Worm (Caenorhabditis elegans) whole organism, L4 larva: Measurements from ENCODE around the gene T16G1.7.

Source experiments
- D1046.2 ChIP-seq: fragments of 200-800 bp; sonication (Bioruptor generic); IDR thresholded peaks from 2 replicates; pipeline ENCODE4 v1.3.6; 2022; ENCODE audit warnings: missing genetic modification characterization, missing compliant biosample characterization
- F10B5.3 ChIP-seq: sonication (generic microtip); optimal IDR thresholded peaks from 2 replicates; lab custom pipeline; 2016; ENCODE audit warnings: mild to moderate bottlenecking, missing genetic modification characterization, missing compliant biosample characterization
- R02D3.7 ChIP-seq: fragments of 150-350 bp; sonication (generic microtip); optimal IDR thresholded peaks from 3 replicates; lab custom pipeline; 2014; ENCODE audit warnings: missing biosample characterization, missing genetic modification characterization
- T20F7.1 ChIP-seq: fragments of 200-800 bp; sonication (Bioruptor generic); optimal IDR thresholded peaks from 2 replicates; lab custom pipeline; 2018; ENCODE audit warnings: mild to moderate bottlenecking, missing genetic modification characterization, missing compliant biosample characterization
- Y105C5A.15 ChIP-seq: fragments of 200-800 bp; sonication (Bioruptor generic); IDR thresholded peaks from 2 replicates; pipeline ENCODE4 v1.3.6; 2022; ENCODE audit warnings: missing genetic modification characterization, missing compliant biosample characterization
- aha-1 ChIP-seq: fragments of 150-350 bp; peaks from one replicate; lab custom pipeline; 2014; ENCODE audit warnings: missing biosample characterization, missing genetic modification characterization
- attf-4 ChIP-seq: sonication (generic microtip); optimal IDR thresholded peaks from 3 replicates; lab custom pipeline; 2017; ENCODE audit warnings: missing biosample characterization, missing genetic modification characterization
- ctbp-1 ChIP-seq: fragments of 200-800 bp; sonication (Bioruptor generic); IDR thresholded peaks from 2 replicates; pipeline ENCODE4 v1.3.6; 2022; ENCODE audit warnings: missing genetic modification reagents, missing genetic modification characterization, missing compliant biosample characterization
- daf-16 ChIP-seq, 3 experiments: sonication (generic microtip); optimal IDR thresholded peaks; 2 replicates each; lab custom pipeline; 2016 to 2017; ENCODE audit warnings: missing genetic modification characterization in 3 of 3, missing genetic modification reagents in 3 of 3, mild to moderate bottlenecking in 2 of 3, missing compliant biosample characterization in 2 of 3, missing biosample characterization in 1 of 3, moderate library complexity in 1 of 3
- dmd-9 ChIP-seq: fragments of 200-800 bp; sonication (Bioruptor generic); IDR thresholded peaks from 2 replicates; pipeline ENCODE4 v1.3.6; 2022; ENCODE audit warnings: missing genetic modification reagents, missing genetic modification characterization, missing compliant biosample characterization
- fkh-10 ChIP-seq: fragments of 150-350 bp; optimal IDR thresholded peaks from 2 replicates; lab custom pipeline; 2014; ENCODE audit warnings: missing biosample characterization, missing genetic modification reagents, missing genetic modification characterization
- hif-1 ChIP-seq, 2 experiments: sonication (generic microtip); optimal IDR thresholded peaks; 2 replicates each; lab custom pipeline; 2016 to 2017; ENCODE audit warnings: missing compliant biosample characterization in 2 of 2, missing genetic modification characterization in 2 of 2, missing genetic modification reagents in 2 of 2, missing genotype in 2 of 2, mild to moderate bottlenecking in 1 of 2
- hlh-11 ChIP-seq: fragments of 200-800 bp; sonication (Bioruptor generic); optimal IDR thresholded peaks from 2 replicates; lab custom pipeline; 2018; ENCODE audit warnings: mild to moderate bottlenecking, missing genetic modification characterization, missing compliant biosample characterization
- hlh-30 ChIP-seq: sonication (generic microtip); optimal IDR thresholded peaks from 2 replicates; lab custom pipeline; 2017; ENCODE audit warnings: antibody characterized with exemption, mild to moderate bottlenecking, missing genetic modification characterization, missing compliant biosample characterization; ENCODE audit not compliant: insufficient read depth
- jun-1 ChIP-seq: fragments of 150-350 bp; optimal IDR thresholded peaks from 2 replicates; lab custom pipeline; 2014; ENCODE audit warnings: missing biosample characterization, missing genetic modification reagents, missing genetic modification characterization
- lin-38 ChIP-seq: fragments of 200-800 bp; sonication (Bioruptor generic); IDR thresholded peaks from 2 replicates; pipeline ENCODE4 v1.3.6; 2022; ENCODE audit warnings: missing genetic modification reagents, missing genetic modification characterization, missing compliant biosample characterization
- lin-39 ChIP-seq: fragments of 150-350 bp; optimal IDR thresholded peaks from 2 replicates; lab custom pipeline; 2014; ENCODE audit warnings: missing biosample characterization, missing genetic modification reagents, missing genetic modification characterization
- lsy-2 ChIP-seq, 2 experiments: fragments of 150-350 bp in 1 of 2; sonication (generic microtip) in 1 of 2; optimal IDR thresholded peaks; 2 replicates each; lab custom pipeline; 2014 to 2017; ENCODE audit warnings: missing biosample characterization in 2 of 2, missing genetic modification characterization in 2 of 2
- madf-9 ChIP-seq: fragments of 200-800 bp; sonication (Bioruptor generic); conservative IDR thresholded peaks from 2 replicates; pipeline ENCODE4 v1.3.6; 2022; ENCODE audit warnings: missing genetic modification reagents, missing genetic modification characterization, missing compliant biosample characterization
- mdl-1 ChIP-seq, 2 experiments: fragments of 150-350 bp in 1 of 2; sonication (generic microtip) in 1 of 2; optimal IDR thresholded peaks; 2 replicates each; lab custom pipeline; 2014 to 2017; ENCODE audit warnings: missing biosample characterization in 2 of 2, missing genetic modification characterization in 2 of 2
- mep-1 ChIP-seq: fragments of 150-350 bp; sonication (generic microtip); optimal IDR thresholded peaks from 3 replicates; lab custom pipeline; 2014; ENCODE audit warnings: missing biosample characterization, missing genetic modification characterization
- mxl-2 ChIP-seq: fragments of 200-800 bp; sonication (Bioruptor generic); conservative IDR thresholded peaks from 2 replicates; pipeline ENCODE4 v1.3.6; 2022; ENCODE audit warnings: missing genetic modification reagents, missing genetic modification characterization, missing compliant biosample characterization
- nhr-10 ChIP-seq: fragments of 150-350 bp; optimal IDR thresholded peaks from 2 replicates; lab custom pipeline; 2014; ENCODE audit warnings: missing biosample characterization, missing genetic modification characterization
- nhr-28 ChIP-seq: fragments of 150-350 bp; optimal IDR thresholded peaks from 2 replicates; lab custom pipeline; 2014; ENCODE audit warnings: missing biosample characterization, missing genetic modification characterization
- pha-4 ChIP-seq, 2 experiments: fragments of 150-350 bp in 1 of 2; fragments of 200-800 bp in 1 of 2; sonication (Bioruptor generic) in 1 of 2; IDR thresholded peaks in 1 of 2; optimal IDR thresholded peaks in 1 of 2; 2 replicates each; pipeline versions ENCODE4 v1.3.6 to Lab custom; 2014 to 2022; ENCODE audit warnings: missing genetic modification characterization in 2 of 2, missing genetic modification reagents in 2 of 2, missing biosample characterization in 1 of 2, missing compliant biosample characterization in 1 of 2
- pqm-1 ChIP-seq: sonication (generic microtip); optimal IDR thresholded peaks from 2 replicates; lab custom pipeline; 2017; ENCODE audit warnings: missing biosample characterization, missing genetic modification characterization
- rbr-2 ChIP-seq: sonication (generic microtip); optimal IDR thresholded peaks from 2 replicates; lab custom pipeline; 2016; ENCODE audit warnings: missing genotype, missing genetic modification characterization, missing compliant biosample characterization
- saeg-2 ChIP-seq: fragments of 200-800 bp; sonication (Bioruptor generic); IDR thresholded peaks from 2 replicates; pipeline ENCODE4 v1.3.6; 2022; ENCODE audit warnings: missing genetic modification reagents, missing genetic modification characterization, missing compliant biosample characterization
- snpc-1.2 ChIP-seq: fragments of 200-800 bp; sonication (Bioruptor generic); IDR thresholded peaks from 2 replicates; pipeline ENCODE4 v1.3.6; 2022; ENCODE audit warnings: missing genetic modification reagents, missing genetic modification characterization, missing compliant biosample characterization
- tag-97 ChIP-seq: fragments of 200-800 bp; sonication (Bioruptor generic); IDR thresholded peaks from 2 replicates; pipeline ENCODE4 v1.3.6; 2022; ENCODE audit warnings: missing genetic modification characterization, missing compliant biosample characterization
- unc-62 ChIP-seq, 3 experiments: fragments of 150-350 bp in 1 of 3; sonication (generic microtip); optimal IDR thresholded peaks in 2 of 3; peaks in 1 of 3; 1 replicate in 1 of 3; 2 replicates in 2 of 3; lab custom pipeline; 2014 to 2017; ENCODE audit warnings: missing biosample characterization in 3 of 3, missing genetic modification characterization in 3 of 3, missing genetic modification reagents in 3 of 3, missing genotype in 1 of 3
- zag-1 ChIP-seq: fragments of 150-350 bp; optimal IDR thresholded peaks from 2 replicates; lab custom pipeline; 2014; ENCODE audit warnings: missing biosample characterization, missing genetic modification characterization
- zfp-2 ChIP-seq: sonication (generic microtip); optimal IDR thresholded peaks from 2 replicates; lab custom pipeline; 2016; ENCODE audit warnings: mild to moderate bottlenecking, missing genetic modification characterization, missing compliant biosample characterization
- ztf-7 ChIP-seq: fragments of 150-350 bp; optimal IDR thresholded peaks from 2 replicates; lab custom pipeline; 2014; ENCODE audit warnings: missing biosample characterization, missing genetic modification characterization

T16G1.7 gene

DNA sequence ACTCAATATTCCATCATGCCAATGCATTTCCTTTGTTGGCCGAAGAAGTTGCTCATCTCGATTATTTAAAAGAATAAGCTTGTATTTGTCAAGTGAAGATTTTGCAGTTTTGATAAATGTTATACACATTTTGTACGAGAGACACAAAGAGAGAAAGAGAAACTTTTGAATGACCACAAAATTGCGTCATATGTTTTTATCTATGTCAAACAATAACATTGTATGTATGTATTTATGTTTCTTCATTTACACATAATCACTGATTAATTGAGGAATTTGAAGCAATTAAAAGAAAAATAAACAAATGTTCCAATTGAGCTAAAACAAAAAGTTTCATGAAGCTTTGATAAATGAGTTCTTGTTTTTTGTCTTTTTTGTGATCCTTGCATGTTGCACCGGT lies 28.3 kb upstream of the T16G1.7 start, which contains the start of gene hrg-9 (continued):
- no peak for TF ChIP-seq unc-62 (GFP tag; optimal IDR thresholded peaks at IDR 0.05 in 1 of 2; lab: Kevin White, UChicago)
- TF ChIP-seq unc-62 (tag; optimal IDR thresholded peaks at IDR 0.05; lab: Kevin White, UChicago) = no peak
- no peak for TF ChIP-seq mxl-2 (GFP tag; lab: Robert Waterston, UW)
- TF ChIP-seq Y105C5A.15 (GFP tag; lab: Robert Waterston, UW) = no peak
- TF ChIP-seq snpc-1.2 = no peak
- TF ChIP-seq lsy-2 (tag; optimal IDR thresholded peaks at IDR 0.05; lab: Kevin White, UChicago) = peak in 1 of 2 experiments; percentile 28
- no peak for TF ChIP-seq fkh-10 (GFP tag; lab: Kevin White, UChicago)
- no peak for TF ChIP-seq F10B5.3 (tag; lab: Kevin White, UChicago)
- no peak for TF ChIP-seq nhr-10 (tag; lab: Kevin White, UChicago)
- no peak for TF ChIP-seq lin-38
- TF ChIP-seq mdl-1 (tag; optimal IDR thresholded peaks at IDR 0.05; lab: Kevin White, UChicago) = no peak
- no peak for TF ChIP-seq hlh-11 (tag; lab: Kevin White, UChicago)
- TF ChIP-seq daf-16 (GFP tag; optimal IDR thresholded peaks at IDR 0.05; lab: Kevin White, UChicago) = peak in 1 of 2 experiments; percentile 47
- TF ChIP-seq daf-16 (tag; optimal IDR thresholded peaks at IDR 0.05; lab: Kevin White, UChicago) = peak; percentile 23
- TF ChIP-seq hlh-30 = peak; percentile 38
- TF ChIP-seq zag-1 (tag; lab: Kevin White, UChicago) = no peak
- TF ChIP-seq ztf-7 (tag; lab: Kevin White, UChicago) = peak; percentile 95
- TF ChIP-seq mep-1 = no peak
- TF ChIP-seq saeg-2 (GFP tag; lab: Robert Waterston, UW) = no peak
- TF ChIP-seq jun-1 (tag; lab: Kevin White, UChicago) = no peak
- TF ChIP-seq zfp-2 (tag; lab: Kevin White, UChicago) = no peak
- no peak for TF ChIP-seq R02D3.7 (tag; lab: Kevin White, UChicago)
- no peak for TF ChIP-seq attf-4 (tag; lab: Kevin White, UChicago)
- peak; percentile 37 for TF ChIP-seq nhr-28 (tag; lab: Kevin White, UChicago)
- no peak for TF ChIP-seq dmd-9 (GFP tag; lab: Robert Waterston, UW)

DNA sequence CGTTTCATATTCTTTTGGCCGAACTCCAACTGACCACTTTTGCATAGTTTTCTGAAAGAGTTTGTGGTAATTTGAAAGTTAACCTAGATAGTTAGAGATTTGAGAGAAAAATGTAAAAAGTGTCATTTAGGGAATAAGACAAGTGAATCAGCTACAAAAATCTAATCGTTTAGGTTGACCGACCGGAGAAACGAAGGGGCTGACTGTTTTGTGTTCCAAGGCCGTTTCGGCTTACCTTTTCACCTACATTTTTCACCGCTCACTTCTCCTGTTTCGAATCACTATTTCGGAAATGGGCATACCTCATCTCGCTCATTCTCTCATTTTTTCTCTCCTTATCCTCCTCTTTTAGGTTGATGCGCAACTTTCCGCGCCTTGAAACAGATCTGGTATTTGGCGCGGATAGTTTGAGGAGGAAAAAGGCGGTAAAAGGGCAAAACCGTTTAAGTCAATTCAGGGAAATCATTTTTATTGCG lies 26.2 kb upstream of the T16G1.7 start, which contains the start of gene mpst-7:
Gene mpst-7 (minus strand): TSS at position 51 of the 476 bp plus-strand sequence.
- TF ChIP-seq lin-38 (no peak), pqm-1 (tag; lab: Kevin White, UChicago) (no peak), mdl-1 (tag; optimal IDR thresholded peaks at IDR 0.05; lab: Kevin White, UChicago) (no peak), lin-39 (no peak), D1046.2 (GFP tag; lab: Robert Waterston, UW) (no peak), unc-62 (GFP tag; optimal IDR thresholded peaks at IDR 0.05 in 1 of 2; lab: Kevin White, UChicago) (peak in 1 of 2 experiments; percentile 25), unc-62 (tag; optimal IDR thresholded peaks at IDR 0.05; lab: Kevin White, UChicago) (no peak), ctbp-1 (GFP tag; lab: Robert Waterston, UW) (no peak), nhr-28 (tag; lab: Kevin White, UChicago) (peak; percentile 12), rbr-2 (tag; lab: Kevin White, UChicago) (no peak)

DNA sequence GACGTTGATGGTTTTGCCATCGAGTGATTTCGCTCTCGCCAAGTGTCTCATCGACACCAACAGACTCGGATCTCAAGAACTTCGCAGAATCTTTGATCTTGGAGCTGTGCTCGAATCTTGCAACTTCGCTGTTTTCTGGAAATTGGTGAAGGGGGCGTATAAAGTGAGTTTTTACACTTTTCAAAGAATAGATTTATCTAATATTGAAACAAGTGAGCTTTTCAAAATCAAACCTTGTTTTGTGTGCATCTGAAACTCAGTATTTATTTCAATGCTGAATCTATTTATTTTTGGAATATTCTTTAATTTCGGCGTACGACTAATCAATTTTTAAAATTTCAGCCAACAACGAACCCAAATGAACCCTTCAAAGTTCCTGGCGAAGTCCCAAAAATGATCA lies 19.3 kb upstream of the T16G1.7 start:
- TF ChIP-seq T20F7.1 (GFP tag; lab: Kevin White, UChicago) (no peak), snpc-1.2 (no peak), unc-62 (GFP tag; optimal IDR thresholded peaks at IDR 0.05 in 1 of 2; lab: Kevin White, UChicago) (peak in 1 of 2 experiments; percentile 77), unc-62 (tag; optimal IDR thresholded peaks at IDR 0.05; lab: Kevin White, UChicago) (no peak), tag-97 (GFP tag; lab: Robert Waterston, UW) (no peak), hif-1 (tag; optimal IDR thresholded peaks at IDR 0.05; lab: Kevin White, UChicago) (no peak), aha-1 (tag; lab: Kevin White, UChicago) (peak; percentile 76)

DNA sequence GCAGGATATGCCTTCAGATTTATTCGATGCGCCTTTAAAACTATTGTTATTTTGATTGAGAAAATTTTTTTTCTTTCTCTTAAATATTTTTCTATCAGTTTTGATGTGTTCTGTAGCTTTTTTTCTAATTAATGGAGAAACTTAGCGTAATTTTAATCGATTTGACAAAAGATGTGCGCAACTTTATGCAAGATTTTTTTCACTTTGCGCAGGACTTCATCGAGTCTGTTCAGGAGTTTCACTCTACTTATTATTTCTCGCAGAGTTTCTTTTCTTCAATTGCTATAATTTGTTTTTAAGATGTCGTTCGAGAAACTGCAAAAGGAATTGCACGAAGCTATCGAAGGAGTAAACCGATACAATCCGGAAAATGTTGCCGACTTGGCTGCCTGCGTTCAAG lies 18.8 kb upstream of the T16G1.7 start, which contains the start of gene eif-3.K:
Gene eif-3.K (plus strand): TSS at position 301 of the 400 bp plus-strand sequence.
- TF ChIP-seq lin-39 (no peak), pha-4 (GFP tag; IDR thresholded peaks at IDR 0.05; lab: Robert Waterston, UW) (no peak), pha-4 (tag; optimal IDR thresholded peaks at IDR 0.05; lab: Kevin White, UChicago) (no peak), unc-62 (GFP tag; optimal IDR thresholded peaks at IDR 0.05 in 1 of 2; lab: Kevin White, UChicago) (peak in 1 of 2 experiments; percentile 24), unc-62 (tag; optimal IDR thresholded peaks at IDR 0.05; lab: Kevin White, UChicago) (no peak), madf-9 (GFP tag; lab: Robert Waterston, UW) (no peak)
